Worm (Caenorhabditis elegans) whole organism, L1 larva: ENCODE data around the gene F58E6.13.

ENCODE experiments used
- C04F5.9 ChIP-seq: sonication (generic microtip); optimal IDR thresholded peaks from 2 replicates; lab custom pipeline; 2016; ENCODE audit warnings: missing genetic modification characterization, missing compliant biosample characterization
- C34B4.2 ChIP-seq: sonication (generic microtip); optimal IDR thresholded peaks from 2 replicates; lab custom pipeline; 2017; ENCODE audit warnings: mild to moderate bottlenecking, missing genetic modification characterization, missing compliant biosample characterization
- F16B12.6 ChIP-seq: fragments of 150-350 bp; optimal IDR thresholded peaks from 2 replicates; lab custom pipeline; 2014; ENCODE audit warnings: missing biosample characterization, missing genetic modification characterization
- Y116A8C.19 ChIP-seq: sonication (generic microtip); optimal IDR thresholded peaks from 2 replicates; lab custom pipeline; 2016; ENCODE audit warnings: missing compliant biosample characterization, missing genetic modification characterization, borderline replicate concordance
- aly-2 ChIP-seq: fragments of 150-350 bp; optimal IDR thresholded peaks from 2 replicates; lab custom pipeline; 2014; ENCODE audit warnings: missing biosample characterization, missing genetic modification characterization
- ama-1 ChIP-seq: fragments of 150-350 bp; optimal IDR thresholded peaks from 2 replicates; lab custom pipeline; 2014
- blmp-1 ChIP-seq: fragments of 150-350 bp; optimal IDR thresholded peaks from 2 replicates; lab custom pipeline; 2014; ENCODE audit warnings: missing biosample characterization, missing genetic modification characterization
- ceh-63 ChIP-seq: fragments of 200-800 bp; sonication (Bioruptor generic); optimal IDR thresholded peaks from 2 replicates; lab custom pipeline; 2018; ENCODE audit warnings: mild to moderate bottlenecking, missing genetic modification characterization, missing compliant biosample characterization
- ceh-82 ChIP-seq, 3 experiments: fragments of 150-350 bp in 1 of 3; sonication (generic microtip) in 2 of 3; optimal IDR thresholded peaks; 2 replicates each; lab custom pipeline; 2014 to 2017; ENCODE audit warnings: missing biosample characterization in 3 of 3, missing genetic modification characterization in 3 of 3
- ceh-88 ChIP-seq: fragments of 200-800 bp; sonication (Bioruptor generic); IDR thresholded peaks from 2 replicates; pipeline ENCODE4 v1.3.6; 2022; ENCODE audit warnings: missing genetic modification characterization, missing compliant biosample characterization
- dpl-1 ChIP-seq, 3 experiments: fragments of 150-350 bp in 2 of 3; sonication (generic microtip) in 1 of 3; optimal IDR thresholded peaks; 2 replicates each; lab custom pipeline; 2014 to 2017; ENCODE audit warnings: missing biosample characterization in 3 of 3, missing genetic modification characterization in 3 of 3, missing genetic modification reagents in 3 of 3
- dsc-1 ChIP-seq: sonication (generic microtip); optimal IDR thresholded peaks from 2 replicates; lab custom pipeline; 2016; ENCODE audit warnings: mild to moderate bottlenecking, missing genetic modification characterization, missing compliant biosample characterization
- efl-1 ChIP-seq, 4 experiments: fragments of 150-350 bp; optimal IDR thresholded peaks in 3 of 4; peaks in 1 of 4; 1 replicate in 1 of 4; 2 replicates in 3 of 4; lab custom pipeline; 2014; ENCODE audit warnings: missing biosample characterization in 2 of 4, missing genetic modification characterization in 2 of 4, missing genetic modification reagents in 2 of 4
- efl-3 ChIP-seq: fragments of 200-800 bp; sonication (Bioruptor generic); optimal IDR thresholded peaks from 2 replicates; lab custom pipeline; 2018; ENCODE audit warnings: mild to moderate bottlenecking, missing genetic modification characterization, missing compliant biosample characterization
- egl-27 ChIP-seq, 2 experiments: fragments of 150-350 bp in 1 of 2; sonication (generic microtip); optimal IDR thresholded peaks; 3 replicates each; lab custom pipeline; 2017 to 2018; ENCODE audit warnings: missing biosample characterization in 2 of 2, missing genetic modification characterization in 2 of 2, missing genetic modification reagents in 2 of 2
- elt-3 ChIP-seq, 6 experiments: fragments of 150-350 bp in 1 of 6; sonication (generic microtip); optimal IDR thresholded peaks; 2 replicates each; lab custom pipeline; 2017 to 2018; ENCODE audit warnings: missing biosample characterization in 6 of 6, missing genetic modification characterization in 6 of 6, inconsistent platforms in 1 of 6
- fkh-10 ChIP-seq: sonication (generic microtip); optimal IDR thresholded peaks from 2 replicates; lab custom pipeline; 2017; ENCODE audit warnings: missing biosample characterization, missing genetic modification reagents, missing genetic modification characterization
- fkh-4 ChIP-seq: sonication (generic microtip); optimal IDR thresholded peaks from 2 replicates; lab custom pipeline; 2016; ENCODE audit warnings: missing compliant biosample characterization, missing genetic modification characterization, borderline replicate concordance
- fos-1 ChIP-seq: fragments of 150-350 bp; optimal IDR thresholded peaks from 2 replicates; lab custom pipeline; 2014; ENCODE audit warnings: missing biosample characterization, missing genetic modification characterization
- hlh-4 ChIP-seq: sonication (generic microtip); optimal IDR thresholded peaks from 2 replicates; lab custom pipeline; 2016; ENCODE audit warnings: mild to moderate bottlenecking, missing genetic modification characterization, missing compliant biosample characterization
- hpl-2 ChIP-seq: fragments of 150-350 bp; optimal IDR thresholded peaks from 2 replicates; lab custom pipeline; 2014; ENCODE audit warnings: missing biosample characterization, missing genetic modification reagents, missing genetic modification characterization
- irx-1 ChIP-seq: sonication (generic microtip); optimal IDR thresholded peaks from 2 replicates; lab custom pipeline; 2016; ENCODE audit warnings: missing genetic modification characterization, missing compliant biosample characterization
- jun-1 ChIP-seq: fragments of 150-350 bp; optimal IDR thresholded peaks from 2 replicates; lab custom pipeline; 2014; ENCODE audit warnings: missing biosample characterization, missing genetic modification reagents, missing genetic modification characterization
- lin-14 ChIP-seq: fragments of 200-800 bp; sonication (Bioruptor generic); optimal IDR thresholded peaks from 2 replicates; lab custom pipeline; 2018; ENCODE audit warnings: mild to moderate bottlenecking, missing genetic modification characterization, moderate library complexity, missing compliant biosample characterization
- lin-35 ChIP-seq, 2 experiments: fragments of 150-350 bp; optimal IDR thresholded peaks; 2 replicates each; lab custom pipeline; 2014; ENCODE audit warnings: missing biosample characterization in 2 of 2, missing genetic modification characterization in 2 of 2, missing genetic modification reagents in 2 of 2
- lsy-2 ChIP-seq, 2 experiments: fragments of 150-350 bp; optimal IDR thresholded peaks; 2 replicates each; lab custom pipeline; 2014; ENCODE audit warnings: missing biosample characterization in 2 of 2, missing genetic modification characterization in 2 of 2
- mdl-1 ChIP-seq, 2 experiments: fragments of 150-350 bp; optimal IDR thresholded peaks; 2 replicates each; lab custom pipeline; 2014 to 2017; ENCODE audit warnings: missing biosample characterization in 2 of 2, missing genetic modification characterization in 2 of 2, inconsistent platforms in 1 of 2
- nhr-12 ChIP-seq: sonication (generic microtip); optimal IDR thresholded peaks from 2 replicates; lab custom pipeline; 2017; ENCODE audit warnings: missing biosample characterization, missing genetic modification characterization
- nhr-19 ChIP-seq: fragments of 200-800 bp; sonication (Bioruptor generic); conservative IDR thresholded peaks from 2 replicates; pipeline ENCODE4 v1.3.6; 2022; ENCODE audit warnings: missing genetic modification characterization, missing compliant biosample characterization
- nhr-47 ChIP-seq: sonication (generic microtip); optimal IDR thresholded peaks from 2 replicates; lab custom pipeline; 2016; ENCODE audit warnings: mild to moderate bottlenecking, missing genetic modification characterization, moderate library complexity, missing compliant biosample characterization
- nhr-76 ChIP-seq: sonication (generic microtip); optimal IDR thresholded peaks from 2 replicates; lab custom pipeline; 2017; ENCODE audit warnings: missing biosample characterization, missing genetic modification characterization
- nhr-77 ChIP-seq: fragments of 150-350 bp; optimal IDR thresholded peaks from 2 replicates; lab custom pipeline; 2014; ENCODE audit warnings: missing biosample characterization, missing genetic modification characterization
- nhr-84 ChIP-seq: sonication (generic microtip); optimal IDR thresholded peaks from 2 replicates; lab custom pipeline; 2017; ENCODE audit warnings: missing biosample characterization, missing genetic modification characterization
- nhr-90 ChIP-seq: sonication (generic microtip); optimal IDR thresholded peaks from 2 replicates; lab custom pipeline; 2016; ENCODE audit warnings: mild to moderate bottlenecking, missing genetic modification characterization, missing compliant biosample characterization; ENCODE audit not compliant: poor library complexity
- pag-3 ChIP-seq: sonication (generic microtip); optimal IDR thresholded peaks from 2 replicates; lab custom pipeline; 2017; ENCODE audit warnings: missing genetic modification characterization, mild to moderate bottlenecking, missing compliant biosample characterization, antibody characterized with exemption, borderline replicate concordance; ENCODE audit not compliant: insufficient read depth
- pax-3 ChIP-seq: fragments of 200-800 bp; sonication (Bioruptor generic); optimal IDR thresholded peaks from 2 replicates; lab custom pipeline; 2018; ENCODE audit warnings: mild to moderate bottlenecking, missing genetic modification characterization, moderate library complexity, missing compliant biosample characterization
- rnt-1 ChIP-seq: sonication (generic microtip); optimal IDR thresholded peaks from 2 replicates; lab custom pipeline; 2016; ENCODE audit warnings: mild to moderate bottlenecking, missing genetic modification characterization, moderate library complexity, missing compliant biosample characterization
- snpc-4 ChIP-seq: fragments of 150-350 bp; optimal IDR thresholded peaks from 2 replicates; lab custom pipeline; 2014; ENCODE audit warnings: missing biosample characterization, missing genetic modification characterization
- sox-4 ChIP-seq: sonication (generic microtip); optimal IDR thresholded peaks from 2 replicates; lab custom pipeline; 2016; ENCODE audit warnings: missing genetic modification characterization, missing compliant biosample characterization
- sup-37 ChIP-seq: fragments of 200-800 bp; sonication (Bioruptor generic); optimal IDR thresholded peaks from 2 replicates; lab custom pipeline; 2018; ENCODE audit warnings: mild to moderate bottlenecking, missing genetic modification characterization, missing compliant biosample characterization
- tlp-1 ChIP-seq: fragments of 150-350 bp; optimal IDR thresholded peaks from 2 replicates; lab custom pipeline; 2014; ENCODE audit warnings: missing biosample characterization, missing genetic modification characterization
- unc-30 ChIP-seq: sonication (generic microtip); optimal IDR thresholded peaks from 2 replicates; lab custom pipeline; 2017; ENCODE audit warnings: missing biosample characterization, missing genetic modification characterization
- unc-86 ChIP-seq: sonication (generic microtip); optimal IDR thresholded peaks from 2 replicates; lab custom pipeline; 2016; ENCODE audit warnings: missing genetic modification characterization, missing compliant biosample characterization
- unc-98 ChIP-seq: fragments of 200-800 bp; sonication (Bioruptor generic); IDR thresholded peaks from 2 replicates; pipeline ENCODE4 v1.3.6; 2022; ENCODE audit warnings: missing genetic modification characterization, missing compliant biosample characterization
- vab-15 ChIP-seq: sonication (generic microtip); optimal IDR thresholded peaks from 2 replicates; lab custom pipeline; 2017; ENCODE audit warnings: missing genotype, mild to moderate bottlenecking, missing genetic modification characterization, missing compliant biosample characterization
- xbp-1 ChIP-seq: sonication (generic microtip); optimal IDR thresholded peaks from 2 replicates; lab custom pipeline; 2016; ENCODE audit warnings: missing genetic modification characterization, missing compliant biosample characterization
- zag-1 ChIP-seq: fragments of 150-350 bp; optimal IDR thresholded peaks from 2 replicates; lab custom pipeline; 2014; ENCODE audit warnings: missing biosample characterization, missing genetic modification characterization
- ztf-11 ChIP-seq, 2 experiments: sonication (generic microtip); optimal IDR thresholded peaks; 2 replicates each; lab custom pipeline; 2016 to 2017; ENCODE audit warnings: missing genetic modification characterization in 2 of 2, missing biosample characterization in 1 of 2, missing compliant biosample characterization in 1 of 2
- ztf-4 ChIP-seq: fragments of 150-350 bp; optimal IDR thresholded peaks from 2 replicates; lab custom pipeline; 2014; ENCODE audit warnings: missing biosample characterization, missing genetic modification characterization

Gene F58E6.13

ce11 chrV:9730743-9731706 is 14.0 kb upstream of the F58E6.13 start (continued):
- TF ChIP-seq C04F5.9 (tag; lab: Kevin White, UChicago) = peak; percentile 60
- peak; percentile 96 for TF ChIP-seq jun-1 (tag; lab: Kevin White, UChicago)
- TF ChIP-seq F16B12.6 (tag; lab: Kevin White, UChicago) = peak; percentile 10
- TF ChIP-seq mdl-1 (tag; optimal IDR thresholded peaks at IDR 0.05; lab: Kevin White, UChicago) = peak; percentile 74 to 97
- peak; percentile 84 to 96 for TF ChIP-seq egl-27 (tag; optimal IDR thresholded peaks at IDR 0.05; lab: Kevin White, UChicago)
- no peak for TF ChIP-seq pag-3 (tag; lab: Kevin White, UChicago)
- no peak for TF ChIP-seq unc-30 (tag; lab: Kevin White, UChicago)
- TF ChIP-seq ceh-88 (GFP tag; lab: Robert Waterston, UW) = peak; percentile 87
- peak; percentile 92 for TF ChIP-seq nhr-76
- TF ChIP-seq fkh-4 (tag; lab: Kevin White, UChicago) = peak; percentile 40
- peak; percentile 98 for TF ChIP-seq xbp-1 (tag; lab: Kevin White, UChicago)
- TF ChIP-seq nhr-77 (tag; lab: Kevin White, UChicago) = peak; percentile 94
- TF ChIP-seq C34B4.2 = no peak
- TF ChIP-seq blmp-1 (tag; lab: Kevin White, UChicago) = peak; percentile 89
- no peak for TF ChIP-seq tlp-1 (tag; lab: Kevin White, UChicago)
- TF ChIP-seq unc-86 (tag; lab: Kevin White, UChicago) = peak; percentile 96
- TF ChIP-seq Y116A8C.19 = no peak
- TF ChIP-seq lsy-2 (tag; optimal IDR thresholded peaks at IDR 0.05; lab: Kevin White, UChicago) = peak; percentile 95 to 99
- peak; percentile 80 for TF ChIP-seq snpc-4 (tag; lab: Kevin White, UChicago)
- TF ChIP-seq ztf-4 (tag; lab: Kevin White, UChicago) = peak; percentile 88
- TF ChIP-seq irx-1 = peak; percentile 87
- TF ChIP-seq pax-3 (tag; lab: Kevin White, UChicago) = peak; percentile 87
- TF ChIP-seq zag-1 (tag; lab: Kevin White, UChicago) = peak; percentile 25
- TF ChIP-seq nhr-12 = peak; percentile 11
- TF ChIP-seq lin-14 (GFP tag; lab: Kevin White, UChicago) = peak; percentile 100
- peak; percentile 91 for TF ChIP-seq dsc-1 (tag; lab: Kevin White, UChicago)
- peak; percentile 96 for TF ChIP-seq fkh-10 (GFP tag; lab: Kevin White, UChicago)
- TF ChIP-seq ceh-82 (tag; optimal IDR thresholded peaks at IDR 0.05; lab: Kevin White, UChicago) = peak; percentile 57 to 95 (median 83)
- peak; percentile 84 for TF ChIP-seq fos-1
- TF ChIP-seq vab-15 (tag; lab: Kevin White, UChicago) = peak; percentile 96
- no peak; the same call in 1 of the 2 replicates for TF ChIP-seq unc-98 (GFP tag; lab: Robert Waterston, UW)
- peak; percentile 86 to 87 for TF ChIP-seq lin-35 (GFP tag; optimal IDR thresholded peaks at IDR 0.05; lab: Kevin White, UChicago)
- TF ChIP-seq elt-3 (tag; optimal IDR thresholded peaks at IDR 0.05; lab: Kevin White, UChicago) = peak in 3 of 6 experiments; percentile 50 to 81 (median 72)
- peak; percentile 82 to 84 for TF ChIP-seq efl-1 (optimal IDR thresholded peaks at IDR 0.05; lab: Kevin White, UChicago)
- TF ChIP-seq efl-1 (GFP tag; optimal IDR thresholded peaks at IDR 0.05 in 1 of 2; lab: Kevin White, UChicago) = peak; percentile 63 to 95
- peak; percentile 70 for TF ChIP-seq rnt-1 (tag; lab: Kevin White, UChicago)
- TF ChIP-seq efl-3 = peak; percentile 49
- peak; percentile 89 for TF ChIP-seq nhr-90 (tag; lab: Kevin White, UChicago)
- peak in 1 of 2 experiments; percentile 82 for TF ChIP-seq ztf-11 (tag; optimal IDR thresholded peaks at IDR 0.05; lab: Kevin White, UChicago)
- peak; percentile 87 for TF ChIP-seq sox-4 (tag; lab: Kevin White, UChicago)
- no peak for TF ChIP-seq ceh-63 (GFP tag; lab: Kevin White, UChicago)
- peak; percentile 83 for TF ChIP-seq hpl-2
- TF ChIP-seq nhr-19 = peak; percentile 89
- no peak for TF ChIP-seq hlh-4 (tag; lab: Kevin White, UChicago)
- peak; percentile 65 to 77 (median 68) for TF ChIP-seq dpl-1 (GFP tag; optimal IDR thresholded peaks at IDR 0.05; lab: Kevin White, UChicago)
- peak; percentile 100 for TF ChIP-seq ama-1 (lab: Kevin White, UChicago)
- no peak for TF ChIP-seq nhr-84 (tag; lab: Kevin White, UChicago)
- peak; percentile 95 for TF ChIP-seq nhr-47 (tag; lab: Kevin White, UChicago)
- TF ChIP-seq aly-2 (tag; lab: Kevin White, UChicago) = peak; percentile 91
- TF ChIP-seq sup-37 (GFP tag; lab: Kevin White, UChicago) = peak; percentile 65
